Fruit fly (Drosophila melanogaster): Measurements from ENCODE around the gene CG33293.

Gene CG33293

DNA sequence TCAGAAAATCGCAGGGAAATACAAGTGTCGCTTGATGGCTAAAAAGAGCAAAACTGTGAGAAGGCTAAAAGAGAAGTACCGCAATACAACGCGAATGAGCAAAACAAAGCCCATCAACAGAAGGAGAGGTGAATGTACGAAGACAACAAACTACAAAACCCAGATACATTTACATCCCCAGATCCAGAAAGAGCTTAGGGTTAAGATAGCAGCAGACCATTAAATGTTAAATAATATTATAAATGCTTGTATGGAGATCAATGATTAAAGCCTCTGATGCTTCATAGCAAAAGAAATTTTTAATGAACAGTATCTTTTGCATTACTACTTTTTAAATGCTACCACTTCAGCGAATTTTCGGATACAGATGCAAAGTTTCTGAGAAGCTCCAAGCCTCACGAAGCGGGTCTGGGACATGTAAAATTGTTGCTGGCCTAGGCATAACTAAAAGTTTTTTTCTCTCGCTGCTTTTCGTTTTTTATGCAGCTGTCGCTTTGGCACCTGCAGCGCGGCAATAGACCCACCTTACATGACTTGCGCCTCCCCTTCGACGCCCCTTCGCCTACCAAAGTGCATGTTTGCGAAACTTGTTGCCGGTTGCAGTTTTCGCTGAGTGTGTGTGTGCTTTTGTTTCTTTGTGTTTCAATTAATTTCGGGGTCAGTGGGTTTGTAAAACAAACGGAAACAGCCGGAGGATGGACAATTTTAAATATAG, 35.1 kb downstream of the CG33293 start:
- TF ChIP-seq pan (optimal IDR thresholded peaks at IDR 0.05) (no peak), EcR (GFP tag; optimal IDR thresholded peaks at IDR 0.05) (no peak), psq (optimal IDR thresholded peaks at IDR 0.05) (no peak), CG8478 (optimal IDR thresholded peaks at IDR 0.05) (no peak), usp (GFP tag; optimal IDR thresholded peaks at IDR 0.05) (no peak), Dll (optimal IDR thresholded peaks at IDR 0.05) (no peak)

DNA sequence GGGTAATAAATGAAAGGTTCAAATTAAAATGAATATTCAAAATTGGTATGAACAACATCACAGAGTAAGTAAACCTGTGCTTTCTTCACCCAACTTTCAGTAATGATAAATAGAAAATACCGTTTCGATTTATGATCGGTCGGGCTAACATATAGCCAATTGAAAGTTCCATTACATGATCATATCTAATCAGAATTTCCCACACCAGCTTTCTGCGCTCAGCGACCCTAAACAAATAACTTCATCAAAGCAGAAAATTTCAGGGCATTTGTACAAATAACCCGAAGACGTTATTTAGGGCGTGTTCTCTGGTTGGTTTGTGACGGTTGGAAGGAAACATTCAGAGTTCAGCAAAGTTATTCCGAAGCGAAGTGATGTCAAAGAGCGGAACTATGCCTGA, 36.7 kb downstream of the CG33293 start:
- TF ChIP-seq pan (optimal IDR thresholded peaks at IDR 0.05) (no peak), EcR (GFP tag; optimal IDR thresholded peaks at IDR 0.05) (no peak), psq (optimal IDR thresholded peaks at IDR 0.05) (no peak), usp (GFP tag; optimal IDR thresholded peaks at IDR 0.05) (no peak), CG8478 (optimal IDR thresholded peaks at IDR 0.05) (no peak), Dll (optimal IDR thresholded peaks at IDR 0.05) (no peak)

DNA sequence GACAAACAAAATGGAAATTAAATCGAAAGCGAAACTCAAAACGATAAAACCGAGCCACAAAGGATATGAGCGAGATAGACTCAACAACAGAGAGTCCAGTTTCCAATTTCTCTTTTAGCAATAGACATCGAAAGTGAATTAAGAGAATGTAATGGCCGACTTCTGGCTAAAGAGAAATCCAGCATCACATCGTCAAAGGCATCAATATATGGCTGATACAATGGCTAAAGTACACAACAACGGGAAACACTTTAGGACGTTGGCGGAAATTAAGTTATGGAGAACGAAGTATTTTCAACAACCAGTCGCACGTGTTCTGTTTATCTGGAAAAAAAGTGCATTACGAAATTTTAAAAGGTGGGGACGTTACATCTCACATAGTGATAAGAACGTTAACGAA, 41.0 kb downstream of the CG33293 start:
- TF ChIP-seq Dll (optimal IDR thresholded peaks at IDR 0.05), result no peak
- no peak for TF ChIP-seq pan (optimal IDR thresholded peaks at IDR 0.05)
- TF ChIP-seq CG8478 (optimal IDR thresholded peaks at IDR 0.05), result no peak
- TF ChIP-seq psq (optimal IDR thresholded peaks at IDR 0.05), result no peak
- TF ChIP-seq usp (GFP tag; optimal IDR thresholded peaks at IDR 0.05), result no peak

DNA sequence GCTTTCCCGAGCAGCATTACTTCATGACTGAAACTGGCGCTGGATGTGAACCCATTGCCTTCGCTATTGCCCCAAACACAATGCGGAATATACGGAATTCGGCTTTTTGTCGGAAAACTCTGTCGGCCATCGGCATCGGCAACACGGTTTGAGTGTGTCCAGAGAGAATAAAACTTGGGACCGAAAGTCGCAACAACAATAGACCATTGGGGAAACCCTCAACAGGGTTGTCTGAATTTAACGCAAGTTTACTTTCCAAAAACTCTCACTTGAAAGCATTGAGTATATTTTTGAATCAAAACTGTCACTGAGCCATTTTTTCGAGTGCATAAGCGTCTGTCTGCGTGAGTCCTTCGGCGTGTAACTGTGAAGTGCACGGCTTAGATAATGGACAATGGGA, 42.2 kb downstream of the CG33293 start:
- TF ChIP-seq pan (optimal IDR thresholded peaks at IDR 0.05) (no peak), psq (optimal IDR thresholded peaks at IDR 0.05) (no peak), Dll (optimal IDR thresholded peaks at IDR 0.05) (no peak), usp (GFP tag; optimal IDR thresholded peaks at IDR 0.05) (no peak), CG8478 (optimal IDR thresholded peaks at IDR 0.05) (no peak), EcR (GFP tag; optimal IDR thresholded peaks at IDR 0.05) (no peak)

DNA sequence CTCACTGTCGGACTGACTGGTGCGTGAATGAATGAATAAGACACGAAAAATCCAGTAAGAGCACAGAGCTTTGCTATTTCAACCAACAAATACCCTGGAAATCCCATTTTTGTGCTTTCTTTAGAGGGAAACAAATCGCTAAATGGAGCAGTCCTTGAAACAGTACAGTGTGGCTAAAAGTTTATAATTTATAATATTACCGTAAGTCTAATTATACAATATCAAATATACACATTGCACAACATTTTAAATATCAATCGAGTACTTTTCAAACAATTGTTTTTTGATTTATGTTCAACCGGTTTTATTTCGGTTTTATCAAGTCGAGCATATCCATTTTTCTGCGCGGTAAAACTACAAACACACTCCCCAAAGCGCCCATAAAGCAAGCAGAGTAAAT, 47.3 kb downstream of the CG33293 start:
- no peak for TF ChIP-seq usp (GFP tag; optimal IDR thresholded peaks at IDR 0.05)
- TF ChIP-seq psq (optimal IDR thresholded peaks at IDR 0.05), result no peak
- no peak for TF ChIP-seq CG8478 (optimal IDR thresholded peaks at IDR 0.05)
- TF ChIP-seq pan (optimal IDR thresholded peaks at IDR 0.05), result no peak
- TF ChIP-seq Dll (optimal IDR thresholded peaks at IDR 0.05), result no peak
- no peak for TF ChIP-seq EcR (GFP tag; optimal IDR thresholded peaks at IDR 0.05)
